Worm (Caenorhabditis elegans) whole organism, young adult: ENCODE results near the gene trpa-1.

Source experiments
- B0019.2 ChIP-seq: fragments of 200-800 bp; sonication (Bioruptor generic); conservative IDR thresholded peaks from 2 replicates; pipeline ENCODE4 v1.3.6; 2022; ENCODE audit warnings: missing genetic modification reagents, missing genetic modification characterization, missing compliant biosample characterization
- C06A6.2 ChIP-seq: fragments of 200-800 bp; sonication (Bioruptor generic); conservative IDR thresholded peaks from 2 replicates; pipeline ENCODE4 v1.3.6; 2022; ENCODE audit warnings: missing genetic modification characterization, missing compliant biosample characterization
- F10E7.11 ChIP-seq: sonication (generic microtip); optimal IDR thresholded peaks from 2 replicates; lab custom pipeline; 2017; ENCODE audit warnings: mild to moderate bottlenecking, missing genetic modification characterization, moderate library complexity, missing compliant biosample characterization
- F22D6.2 ChIP-seq: sonication (generic microtip); optimal IDR thresholded peaks from 2 replicates; lab custom pipeline; 2016; ENCODE audit warnings: mild to moderate bottlenecking, missing genetic modification characterization, missing compliant biosample characterization
- F33H1.4 ChIP-seq: fragments of 200-800 bp; sonication (Bioruptor generic); IDR thresholded peaks from 2 replicates; pipeline ENCODE4 v1.3.6; 2022; ENCODE audit warnings: missing genetic modification reagents, missing genetic modification characterization, missing compliant biosample characterization
- F39B2.1 ChIP-seq: fragments of 200-800 bp; sonication (Bioruptor generic); IDR thresholded peaks from 2 replicates; pipeline ENCODE4 v1.3.6; 2022; ENCODE audit warnings: missing genetic modification reagents, missing genetic modification characterization, missing compliant biosample characterization
- F49E8.2 ChIP-seq: sonication (generic microtip); optimal IDR thresholded peaks from 3 replicates; lab custom pipeline; 2017; ENCODE audit warnings: missing genetic modification characterization, mild to moderate bottlenecking, missing compliant biosample characterization, antibody characterized with exemption, moderate library complexity; ENCODE audit not compliant: insufficient read depth
- T07F8.4 ChIP-seq: sonication (generic microtip); optimal IDR thresholded peaks from 2 replicates; lab custom pipeline; 2016; ENCODE audit warnings: mild to moderate bottlenecking, missing genetic modification characterization, moderate library complexity, missing compliant biosample characterization
- T26A5.8 ChIP-seq: sonication (generic microtip); optimal IDR thresholded peaks from 2 replicates; lab custom pipeline; 2016; ENCODE audit warnings: missing genetic modification characterization, missing compliant biosample characterization
- Y53G8AR.9 ChIP-seq: fragments of 200-800 bp; sonication (Bioruptor generic); conservative IDR thresholded peaks from 2 replicates; pipeline ENCODE4 v1.3.6; 2022; ENCODE audit warnings: missing genetic modification reagents, missing genetic modification characterization, missing compliant biosample characterization
- Y56A3A.18 ChIP-seq: fragments of 200-800 bp; sonication (Bioruptor generic); IDR thresholded peaks from 2 replicates; pipeline ENCODE4 v1.3.6; 2022; ENCODE audit warnings: missing genetic modification reagents, missing genetic modification characterization, missing compliant biosample characterization
- Y79H2A.3 ChIP-seq: fragments of 200-800 bp; sonication (Bioruptor generic); conservative IDR thresholded peaks from 2 replicates; pipeline ENCODE4 v1.3.6; 2022; ENCODE audit warnings: missing genetic modification reagents, missing genetic modification characterization, missing compliant biosample characterization
- Y95B8A.8 ChIP-seq: fragments of 200-800 bp; sonication (Bioruptor generic); IDR thresholded peaks from 2 replicates; pipeline ENCODE4 v1.3.6; 2022; ENCODE audit warnings: missing genetic modification reagents, missing genetic modification characterization, missing compliant biosample characterization
- ama-1 ChIP-seq, 3 experiments: fragments of 150-350 bp in 1 of 3; sonication (generic microtip) in 2 of 3; optimal IDR thresholded peaks; 2 replicates each; lab custom pipeline; 2014 to 2018; ENCODE audit warnings: missing biosample characterization in 2 of 3, missing genetic modification characterization in 2 of 3, missing genetic modification reagents in 2 of 3
- aptf-2 ChIP-seq: fragments of 200-800 bp; sonication (Bioruptor generic); conservative IDR thresholded peaks from 2 replicates; pipeline ENCODE4 v1.3.6; 2022; ENCODE audit warnings: missing genetic modification reagents, missing genetic modification characterization, missing compliant biosample characterization
- aptf-3 ChIP-seq: fragments of 200-800 bp; sonication (Bioruptor generic); IDR thresholded peaks from 2 replicates; pipeline ENCODE4 v1.3.6; 2022; ENCODE audit warnings: missing genetic modification characterization, missing compliant biosample characterization
- atf-7 ChIP-seq: sonication (generic microtip); optimal IDR thresholded peaks from 2 replicates; lab custom pipeline; 2017; ENCODE audit warnings: mild to moderate bottlenecking, missing genetic modification characterization, missing compliant biosample characterization
- attf-3 ChIP-seq: fragments of 200-800 bp; sonication (Bioruptor generic); conservative IDR thresholded peaks from 2 replicates; pipeline ENCODE4 v1.3.6; 2022; ENCODE audit warnings: missing genetic modification reagents, missing genetic modification characterization, missing compliant biosample characterization
- attf-6 ChIP-seq: fragments of 200-800 bp; sonication (Bioruptor generic); IDR thresholded peaks from 2 replicates; pipeline ENCODE4 v1.3.6; 2022; ENCODE audit warnings: missing genetic modification reagents, missing genetic modification characterization, missing compliant biosample characterization
- bed-1 ChIP-seq: fragments of 200-800 bp; sonication (Bioruptor generic); IDR thresholded peaks from 2 replicates; pipeline ENCODE4 v1.3.6; 2022; ENCODE audit warnings: missing genetic modification reagents, missing genetic modification characterization, missing compliant biosample characterization
- ceh-100 ChIP-seq: fragments of 200-800 bp; sonication (Bioruptor generic); IDR thresholded peaks from 2 replicates; pipeline ENCODE4 v1.3.6; 2022; ENCODE audit warnings: missing genetic modification reagents, missing genetic modification characterization, missing compliant biosample characterization
- ceh-58 ChIP-seq: fragments of 200-800 bp; sonication (Bioruptor generic); IDR thresholded peaks from 2 replicates; pipeline ENCODE4 v1.3.6; 2022; ENCODE audit warnings: missing genetic modification characterization, missing compliant biosample characterization
- ceh-79 ChIP-seq: sonication (generic microtip); optimal IDR thresholded peaks from 2 replicates; lab custom pipeline; 2017; ENCODE audit warnings: mild to moderate bottlenecking, missing genetic modification characterization, missing compliant biosample characterization
- dpff-1 ChIP-seq: sonication (generic microtip); optimal IDR thresholded peaks from 2 replicates; lab custom pipeline; 2017; ENCODE audit warnings: mild to moderate bottlenecking, missing genetic modification characterization, missing compliant biosample characterization
- dpl-1 ChIP-seq: fragments of 150-350 bp; optimal IDR thresholded peaks from 2 replicates; lab custom pipeline; 2014; ENCODE audit warnings: missing biosample characterization, missing genetic modification reagents, missing genetic modification characterization
- efl-1 ChIP-seq: fragments of 150-350 bp; optimal IDR thresholded peaks from 2 replicates; lab custom pipeline; 2014; ENCODE audit warnings: missing biosample characterization, missing genetic modification reagents, missing genetic modification characterization
- ets-4 ChIP-seq: fragments of 200-800 bp; sonication (Bioruptor generic); optimal IDR thresholded peaks from 2 replicates; lab custom pipeline; 2018; ENCODE audit warnings: mild to moderate bottlenecking, missing genetic modification characterization, missing compliant biosample characterization
- gei-17 ChIP-seq: fragments of 200-800 bp; sonication (Bioruptor generic); optimal IDR thresholded peaks from 2 replicates; lab custom pipeline; 2018; ENCODE audit warnings: mild to moderate bottlenecking, missing genetic modification characterization, missing compliant biosample characterization
- him-1 ChIP-seq: sonication (generic microtip); optimal IDR thresholded peaks from 2 replicates; lab custom pipeline; 2016; ENCODE audit warnings: missing genotype, missing genetic modification reagents, missing genetic modification characterization, missing compliant biosample characterization
- hmg-20 ChIP-seq: fragments of 200-800 bp; sonication (Bioruptor generic); IDR thresholded peaks from 2 replicates; pipeline ENCODE4 v1.3.6; 2022; ENCODE audit warnings: missing genetic modification reagents, missing genetic modification characterization, missing compliant biosample characterization
- let-607 ChIP-seq, 2 experiments: fragments of 200-800 bp in 1 of 2; sonication (Bioruptor generic) in 1 of 2; sonication (generic microtip) in 1 of 2; optimal IDR thresholded peaks; 2 replicates each; lab custom pipeline; 2016 to 2018; ENCODE audit warnings: mild to moderate bottlenecking in 2 of 2, missing compliant biosample characterization in 2 of 2, missing genetic modification characterization in 2 of 2, moderate library complexity in 2 of 2, missing genotype in 1 of 2
- lin-35 ChIP-seq, 3 experiments: fragments of 150-350 bp in 2 of 3; sonication (generic microtip) in 1 of 3; optimal IDR thresholded peaks; 2 replicates each; lab custom pipeline; 2014 to 2018; ENCODE audit warnings: missing biosample characterization in 3 of 3, missing genetic modification characterization in 3 of 3, missing genetic modification reagents in 3 of 3
- lin-54 ChIP-seq: fragments of 200-800 bp; sonication (Bioruptor generic); optimal IDR thresholded peaks from 2 replicates; lab custom pipeline; 2018; ENCODE audit warnings: mild to moderate bottlenecking, missing genetic modification characterization, missing compliant biosample characterization
- lir-1 ChIP-seq: fragments of 200-800 bp; sonication (Bioruptor generic); conservative IDR thresholded peaks from 2 replicates; pipeline ENCODE4 v1.3.6; 2022; ENCODE audit warnings: missing genetic modification reagents, missing genetic modification characterization, missing compliant biosample characterization
- mes-4 ChIP-seq: sonication (generic microtip); optimal IDR thresholded peaks from 2 replicates; lab custom pipeline; 2016; ENCODE audit warnings: missing genotype, missing genetic modification characterization, missing compliant biosample characterization
- nfya-2 ChIP-seq: fragments of 200-800 bp; sonication (Bioruptor generic); IDR thresholded peaks from 2 replicates; pipeline ENCODE4 v1.3.6; 2022; ENCODE audit warnings: missing genetic modification reagents, missing genetic modification characterization, missing compliant biosample characterization
- nfyb-1 ChIP-seq: fragments of 200-800 bp; sonication (Bioruptor generic); IDR thresholded peaks from 2 replicates; pipeline ENCODE4 v1.3.6; 2022; ENCODE audit warnings: missing genetic modification reagents, missing genetic modification characterization, missing compliant biosample characterization
- nhr-120 ChIP-seq: fragments of 200-800 bp; sonication (Bioruptor generic); IDR thresholded peaks from 2 replicates; pipeline ENCODE4 v1.3.6; 2022; ENCODE audit warnings: missing genetic modification characterization, missing compliant biosample characterization
- rpc-1 ChIP-seq, 2 experiments: fragments of 150-350 bp in 1 of 2; sonication (generic microtip) in 1 of 2; optimal IDR thresholded peaks; 2 replicates each; lab custom pipeline; 2014 to 2018; ENCODE audit warnings: missing biosample characterization in 1 of 2, missing genetic modification characterization in 1 of 2, missing genetic modification reagents in 1 of 2, missing genotype in 1 of 2
- sea-2 ChIP-seq: fragments of 200-800 bp; sonication (Bioruptor generic); IDR thresholded peaks from 2 replicates; pipeline ENCODE4 v1.3.6; 2022; ENCODE audit warnings: missing genetic modification characterization, missing compliant biosample characterization
- snpc-3.4 ChIP-seq: sonication (generic microtip); optimal IDR thresholded peaks from 2 replicates; lab custom pipeline; 2017; ENCODE audit warnings: missing genetic modification characterization, mild to moderate bottlenecking, missing compliant biosample characterization, antibody characterized with exemption, moderate library complexity, missing genotype, missing genetic modification reagents
- somi-1 ChIP-seq: fragments of 200-800 bp; sonication (Bioruptor generic); optimal IDR thresholded peaks from 2 replicates; lab custom pipeline; 2018; ENCODE audit warnings: mild to moderate bottlenecking, missing genetic modification characterization, missing compliant biosample characterization
- sptf-2 ChIP-seq: fragments of 200-800 bp; sonication (Bioruptor generic); optimal IDR thresholded peaks from 2 replicates; lab custom pipeline; 2018; ENCODE audit warnings: mild to moderate bottlenecking, missing genetic modification characterization, missing compliant biosample characterization
- tlf-1 ChIP-seq: fragments of 200-800 bp; sonication (Bioruptor generic); optimal IDR thresholded peaks from 2 replicates; lab custom pipeline; 2018; ENCODE audit warnings: mild to moderate bottlenecking, missing genetic modification characterization, missing compliant biosample characterization
- unc-130 ChIP-seq: sonication (generic microtip); optimal IDR thresholded peaks from 2 replicates; lab custom pipeline; 2016; ENCODE audit warnings: missing genetic modification reagents, missing genetic modification characterization, missing compliant biosample characterization
- unc-62 ChIP-seq: fragments of 150-350 bp; optimal IDR thresholded peaks from 2 replicates; lab custom pipeline; 2014; ENCODE audit warnings: missing biosample characterization, missing genetic modification reagents, missing genetic modification characterization
- zfh-2 ChIP-seq: fragments of 200-800 bp; sonication (Bioruptor generic); conservative IDR thresholded peaks from 2 replicates; pipeline ENCODE4 v1.3.6; 2022; ENCODE audit warnings: missing genetic modification reagents, missing genetic modification characterization, missing compliant biosample characterization
- ztf-25 ChIP-seq: fragments of 200-800 bp; sonication (Bioruptor generic); IDR thresholded peaks from 2 replicates; pipeline ENCODE4 v1.3.6; 2022; ENCODE audit warnings: missing genetic modification reagents, missing genetic modification characterization, missing compliant biosample characterization
- ztf-6 ChIP-seq: fragments of 200-800 bp; sonication (Bioruptor generic); IDR thresholded peaks from 2 replicates; pipeline ENCODE4 v1.3.6; 2022; ENCODE audit warnings: missing genetic modification reagents, missing genetic modification characterization, missing compliant biosample characterization

The trpa-1 gene

ce11 chrIV:11857159-11857565 is 7.2 kb upstream of the trpa-1 start (continued):
- TF ChIP-seq nhr-120 (GFP tag; lab: Robert Waterston, UW) (no peak), ztf-6 (GFP tag; lab: Robert Waterston, UW) (no peak), F22D6.2 (tag; lab: Kevin White, UChicago) (no peak), unc-130 (GFP tag; lab: Kevin White, UChicago) (no peak), ceh-100 (GFP tag; lab: Robert Waterston, UW) (no peak), F10E7.11 (tag; lab: Kevin White, UChicago) (no peak), T07F8.4 (tag; lab: Kevin White, UChicago) (no peak), Y53G8AR.9 (GFP tag; lab: Robert Waterston, UW) (0 out of 2 replicates have a peak, but pooled peaks have one; percentile 43), dpff-1 (tag; lab: Kevin White, UChicago) (no peak), lin-54 (GFP tag; lab: Kevin White, UChicago) (no peak), Y56A3A.18 (GFP tag; lab: Robert Waterston, UW) (no peak), efl-1 (GFP tag; lab: Kevin White, UChicago) (no peak), sptf-2 (GFP tag; lab: Kevin White, UChicago) (no peak), rpc-1 (optimal IDR thresholded peaks at IDR 0.05; lab: Kevin White, UChicago) (no peak), rpc-1 (tag; optimal IDR thresholded peaks at IDR 0.05; lab: Kevin White, UChicago) (no peak), tlf-1 (GFP tag; lab: Kevin White, UChicago) (no peak), C06A6.2 (GFP tag; lab: Robert Waterston, UW) (no peak), attf-6 (GFP tag; lab: Robert Waterston, UW) (no peak), lir-1 (GFP tag; lab: Robert Waterston, UW) (no peak; the same call in 1 of the 2 replicates), B0019.2 (GFP tag; lab: Robert Waterston, UW) (no peak), F49E8.2 (tag; lab: Kevin White, UChicago) (no peak), ceh-58 (no peak), attf-3 (GFP tag; lab: Robert Waterston, UW) (no peak), him-1 (tag; lab: Kevin White, UChicago) (no peak), snpc-3.4 (peak; percentile 17), hmg-20 (GFP tag; lab: Robert Waterston, UW) (0 out of 2 replicates have a peak, but pooled peaks have one; percentile 20), bed-1 (GFP tag; lab: Robert Waterston, UW) (no peak), F33H1.4 (GFP tag; lab: Robert Waterston, UW) (no peak), ets-4 (no peak), aptf-2 (GFP tag; lab: Robert Waterston, UW) (no peak), mes-4 (tag; lab: Kevin White, UChicago) (no peak), nfyb-1 (GFP tag; lab: Robert Waterston, UW) (peak; percentile 71; the same call in 1 of the 2 replicates), T26A5.8 (tag; lab: Kevin White, UChicago) (no peak), ama-1 (optimal IDR thresholded peaks at IDR 0.05; lab: Kevin White, UChicago) (no peak), ama-1 (GFP tag; optimal IDR thresholded peaks at IDR 0.05; lab: Kevin White, UChicago) (no peak), somi-1 (peak; percentile 53), ceh-79 (tag; lab: Kevin White, UChicago) (no peak), dpl-1 (no peak), ztf-25 (GFP tag; lab: Robert Waterston, UW) (no peak), atf-7 (tag; lab: Kevin White, UChicago) (peak; percentile 29), Y79H2A.3 (no peak), nfya-2 (no peak), unc-62 (GFP tag; lab: Kevin White, UChicago) (no peak), lin-35 (GFP tag; optimal IDR thresholded peaks at IDR 0.05; lab: Kevin White, UChicago) (peak in 1 of 3 experiments; percentile 59), zfh-2 (GFP tag; lab: Robert Waterston, UW) (peak; percentile 99), aptf-3 (GFP tag; lab: Robert Waterston, UW) (no peak), Y95B8A.8 (GFP tag; lab: Robert Waterston, UW) (0 out of 2 replicates have a peak, but pooled peaks have one; percentile 26), let-607 (tag; optimal IDR thresholded peaks at IDR 0.05; lab: Kevin White, UChicago) (no peak), F39B2.1 (GFP tag; lab: Robert Waterston, UW) (no peak), gei-17 (peak; percentile 7), sea-2 (GFP tag; lab: Robert Waterston, UW) (no peak)
